Fruit fly (Drosophila melanogaster) whole organism, pupa: ENCODE data around the gene Taf10.

ENCODE experiments used
- CG9948 ChIP-seq: fragments of 200-800 bp; sonication (Bioruptor generic); optimal IDR thresholded peaks from 2 replicates; lab custom pipeline; 2018; ENCODE audit warnings: missing biosample characterization, mild to moderate bottlenecking, missing genetic modification characterization, moderate library complexity
- Pif1B ChIP-seq: fragments of 200-800 bp; sonication (Bioruptor generic); optimal IDR thresholded peaks from 3 replicates; lab custom pipeline; 2016; ENCODE audit warnings: missing biosample characterization, missing genetic modification characterization

dm6 chr2L:2771676-2772075 lies 4.0 kb downstream of the Taf10 start, which contains the start of gene CG15399:
- TF ChIP-seq Pif1B (GFP tag; lab: Kevin White, UChicago) (no peak), CG9948 (tag; lab: Kevin White, UChicago) (no peak)
